Fruit fly (Drosophila melanogaster) whole organism, prepupa: ENCODE measurements around the gene CG16986.
A peak's percentile ranks its signal among the peaks of the same experiment; 100 is the strongest.

Source experiments
- Blimp-1 ChIP-seq: fragments of 200-800 bp; sonication (Bioruptor generic); optimal IDR thresholded peaks from 3 replicates; lab custom pipeline; 2017; ENCODE audit warnings: missing biosample characterization, missing genetic modification characterization, mild to moderate bottlenecking, moderate library complexity, missing genetic modification reagents
- CG10669 ChIP-seq: fragments of 200-800 bp; sonication (Bioruptor generic); optimal IDR thresholded peaks from 3 replicates; lab custom pipeline; 2018; ENCODE audit warnings: missing biosample characterization, mild to moderate bottlenecking, missing genetic modification characterization, moderate library complexity
- CG11762 ChIP-seq: fragments of 200-800 bp; sonication (Bioruptor generic); optimal IDR thresholded peaks from 3 replicates; lab custom pipeline; 2016; ENCODE audit warnings: missing biosample characterization, missing genetic modification characterization; ENCODE audit not compliant: insufficient read depth
- CG11902 ChIP-seq: fragments of 200-800 bp; sonication (Bioruptor generic); optimal IDR thresholded peaks from 3 replicates; lab custom pipeline; 2016; ENCODE audit warnings: missing biosample characterization, missing genetic modification characterization
- CG3032 ChIP-seq: fragments of 200-800 bp; optimal IDR thresholded peaks from 2 replicates; lab custom pipeline; 2019; ENCODE audit warnings: missing biosample characterization, mild to moderate bottlenecking, missing genetic modification characterization, moderate library complexity
- CG31627 ChIP-seq: fragments of 200-800 bp; sonication (Bioruptor generic); optimal IDR thresholded peaks from 3 replicates; lab custom pipeline; 2016; ENCODE audit warnings: missing biosample characterization, missing genetic modification characterization
- CG32006 ChIP-seq: fragments of 200-800 bp; sonication (Bioruptor generic); optimal IDR thresholded peaks from 3 replicates; lab custom pipeline; 2017; ENCODE audit warnings: missing biosample characterization, mild to moderate bottlenecking, missing genetic modification characterization
- CG34406 ChIP-seq: fragments of 200-800 bp; sonication (Bioruptor generic); optimal IDR thresholded peaks from 3 replicates; lab custom pipeline; 2016; ENCODE audit warnings: missing biosample characterization, missing genetic modification characterization
- CG3919 ChIP-seq: fragments of 200-800 bp; sonication (Bioruptor generic); optimal IDR thresholded peaks from 3 replicates; lab custom pipeline; 2016; ENCODE audit warnings: missing biosample characterization, missing genetic modification characterization
- CG4318 ChIP-seq: fragments of 200-800 bp; sonication (Bioruptor generic); optimal IDR thresholded peaks from 3 replicates; lab custom pipeline; 2017; ENCODE audit warnings: missing biosample characterization, mild to moderate bottlenecking, missing genetic modification characterization
- CG6163 ChIP-seq: fragments of 200-800 bp; sonication (Bioruptor generic); IDR thresholded peaks from 3 replicates; pipeline ENCODE4 v1.3.6; 2022; ENCODE audit warnings: missing biosample characterization, missing genetic modification characterization
- CG6792 ChIP-seq: fragments of 200-800 bp; sonication (Bioruptor generic); optimal IDR thresholded peaks from 3 replicates; lab custom pipeline; 2016; ENCODE audit warnings: missing biosample characterization, missing genetic modification characterization
- CG6808 ChIP-seq: fragments of 200-800 bp; sonication (Bioruptor generic); optimal IDR thresholded peaks from 3 replicates; lab custom pipeline; 2017; ENCODE audit warnings: missing biosample characterization, missing genetic modification characterization, mild to moderate bottlenecking, moderate library complexity, missing genetic modification reagents
- CG6854 ChIP-seq: fragments of 200-800 bp; sonication (Bioruptor generic); optimal IDR thresholded peaks from 2 replicates; lab custom pipeline; 2017; ENCODE audit warnings: missing biosample characterization, mild to moderate bottlenecking, missing genetic modification characterization
- CG8319 ChIP-seq: fragments of 200-800 bp; sonication (Bioruptor generic); optimal IDR thresholded peaks from 3 replicates; lab custom pipeline; 2016; ENCODE audit warnings: missing biosample characterization, missing genetic modification characterization
- Eip75B ChIP-seq: fragments of 200-800 bp; sonication (Bioruptor generic); optimal IDR thresholded peaks from 3 replicates; lab custom pipeline; 2016; ENCODE audit warnings: missing biosample characterization, missing genetic modification characterization
- Eip93F ChIP-seq: fragments of 200-800 bp; sonication (Bioruptor generic); optimal IDR thresholded peaks from 2 replicates; lab custom pipeline; 2016; ENCODE audit warnings: missing biosample characterization, mild to moderate bottlenecking, missing genetic modification characterization
- Ets96B ChIP-seq: fragments of 200-800 bp; optimal IDR thresholded peaks from 2 replicates; lab custom pipeline; 2019; ENCODE audit warnings: missing biosample characterization, mild to moderate bottlenecking, missing genetic modification characterization, moderate library complexity
- Gug ChIP-seq: fragments of 200-800 bp; sonication (Bioruptor generic); IDR thresholded peaks from 2 replicates; pipeline ENCODE4 v1.3.6; 2022; ENCODE audit warnings: missing biosample characterization, missing genetic modification characterization
- Hr38 ChIP-seq: sonication (Bioruptor generic); optimal IDR thresholded peaks from 2 replicates; lab custom pipeline; 2016; ENCODE audit warnings: missing biosample characterization, missing genetic modification characterization
- Hr39 ChIP-seq: fragments of 200-800 bp; sonication (Bioruptor generic); optimal IDR thresholded peaks from 2 replicates; lab custom pipeline; 2016; ENCODE audit warnings: missing biosample characterization, missing genetic modification characterization
- Met ChIP-seq: fragments of 200-800 bp; sonication (Bioruptor generic); optimal IDR thresholded peaks from 3 replicates; lab custom pipeline; 2016; ENCODE audit warnings: missing biosample characterization, missing genetic modification characterization
- OdsH ChIP-seq: fragments of 200-800 bp; sonication (Bioruptor generic); optimal IDR thresholded peaks from 3 replicates; lab custom pipeline; 2016; ENCODE audit warnings: missing biosample characterization, missing genetic modification characterization
- Sox102F ChIP-seq: fragments of 200-800 bp; sonication (Bioruptor generic); optimal IDR thresholded peaks from 2 replicates; lab custom pipeline; 2016; ENCODE audit warnings: missing biosample characterization, mild to moderate bottlenecking, missing genetic modification characterization
- Sox15 ChIP-seq: fragments of 200-800 bp; sonication (Bioruptor generic); optimal IDR thresholded peaks from 3 replicates; lab custom pipeline; 2016; ENCODE audit warnings: missing biosample characterization, missing genetic modification characterization
- acj6 ChIP-seq: fragments of 200-800 bp; sonication (Bioruptor generic); optimal IDR thresholded peaks from 3 replicates; lab custom pipeline; 2016; ENCODE audit warnings: missing biosample characterization, missing genetic modification characterization
- cyc ChIP-seq: fragments of 200-800 bp; sonication (Bioruptor generic); optimal IDR thresholded peaks from 3 replicates; lab custom pipeline; 2016; ENCODE audit warnings: missing biosample characterization, missing genetic modification characterization
- dac ChIP-seq: fragments of 200-800 bp; sonication (Bioruptor generic); optimal IDR thresholded peaks from 2 replicates; lab custom pipeline; 2017; ENCODE audit warnings: missing biosample characterization, mild to moderate bottlenecking, missing genetic modification characterization
- dsx ChIP-seq: fragments of 200-800 bp; optimal IDR thresholded peaks from 3 replicates; lab custom pipeline; 2019; ENCODE audit warnings: missing biosample characterization, mild to moderate bottlenecking, missing genetic modification characterization, moderate library complexity; ENCODE audit not compliant: poor library complexity, severe bottlenecking
- eg ChIP-seq: fragments of 200-800 bp; sonication (Bioruptor generic); IDR thresholded peaks from 3 replicates; pipeline ENCODE4 v1.3.6; 2022; ENCODE audit warnings: missing biosample characterization, missing genetic modification characterization
- lz ChIP-seq: fragments of 200-800 bp; sonication (Bioruptor generic); optimal IDR thresholded peaks from 3 replicates; lab custom pipeline; 2016; ENCODE audit warnings: missing biosample characterization, missing genetic modification characterization
- pdm3 ChIP-seq: fragments of 200-800 bp; sonication (Bioruptor generic); optimal IDR thresholded peaks from 3 replicates; lab custom pipeline; 2016; ENCODE audit warnings: missing biosample characterization, missing genetic modification characterization
- salr ChIP-seq, 2 experiments: fragments of 200-800 bp; sonication (Bioruptor generic); optimal IDR thresholded peaks; 3 replicates each; lab custom pipeline; 2016 to 2018; ENCODE audit warnings: missing biosample characterization in 2 of 2, missing genetic modification characterization in 2 of 2, mild to moderate bottlenecking in 1 of 2
- spab ChIP-seq: fragments of 200-800 bp; sonication (Bioruptor generic); optimal IDR thresholded peaks from 2 replicates; lab custom pipeline; 2017; ENCODE audit warnings: missing biosample characterization, mild to moderate bottlenecking, missing genetic modification characterization, missing genetic modification reagents
- ss ChIP-seq, 2 experiments: fragments of 200-800 bp; sonication (Bioruptor generic); optimal IDR thresholded peaks; 2 replicates in 1 of 2; 3 replicates in 1 of 2; lab custom pipeline; 2017 to 2018; ENCODE audit warnings: mild to moderate bottlenecking in 2 of 2, missing biosample characterization in 2 of 2, missing genetic modification characterization in 2 of 2, moderate library complexity in 1 of 2
- svp ChIP-seq: fragments of 200-800 bp; sonication (Bioruptor generic); peaks from one replicate; lab custom pipeline; 2016; ENCODE audit warnings: missing biosample characterization, missing genetic modification characterization
- topi ChIP-seq: fragments of 200-800 bp; sonication (Bioruptor generic); optimal IDR thresholded peaks from 3 replicates; lab custom pipeline; 2016; ENCODE audit warnings: missing biosample characterization, missing genetic modification characterization
- vri ChIP-seq: fragments of 200-800 bp; sonication (Bioruptor generic); optimal IDR thresholded peaks from 3 replicates; lab custom pipeline; 2016; ENCODE audit warnings: missing biosample characterization, mild to moderate bottlenecking, missing genetic modification characterization

The CG16986 gene

DNA sequence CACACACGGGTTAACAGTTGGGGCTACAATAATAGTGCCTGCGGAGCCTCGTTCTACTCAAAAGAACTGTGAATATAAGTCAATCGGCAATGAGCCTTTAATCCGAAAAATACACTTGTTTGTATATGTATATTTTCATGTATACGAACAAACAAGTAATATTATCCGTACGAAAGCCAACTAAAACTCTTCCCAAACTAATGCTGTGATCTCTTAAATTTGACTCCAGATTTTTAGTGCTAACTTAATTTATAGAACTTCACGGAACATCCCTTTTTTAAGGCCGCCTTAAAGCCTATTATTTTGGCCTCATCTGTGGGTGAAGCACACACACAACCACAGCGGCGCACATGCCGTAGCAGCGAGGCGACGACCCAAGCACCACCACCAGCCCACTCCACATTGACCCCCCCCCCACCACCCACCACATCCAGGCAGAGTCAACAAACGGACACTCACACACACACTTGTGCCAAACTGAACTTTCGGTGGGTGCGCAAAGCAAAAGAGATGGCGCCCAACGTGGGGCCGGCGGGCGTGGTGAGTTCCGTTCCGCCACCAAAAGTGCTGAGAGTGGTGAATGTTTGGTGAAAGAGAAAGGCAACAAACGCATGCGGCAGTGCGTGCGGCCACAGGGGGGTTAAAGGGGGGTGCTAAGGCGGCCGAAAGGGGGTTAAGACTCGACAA lies 15.9 kb upstream of the CG16986 start (continued):
- TF ChIP-seq CG11762: peak; percentile 72
- peak; percentile 70 for TF ChIP-seq Hr39 (GFP tag; lab: Kevin White, UChicago)
- peak; percentile 47 for TF ChIP-seq cyc
- TF ChIP-seq CG3919 (GFP tag; lab: Kevin White, UChicago): peak; percentile 78
- peak; percentile 40 for TF ChIP-seq CG31627
- TF ChIP-seq Eip75B (GFP tag; lab: Kevin White, UChicago): peak; percentile 78
- TF ChIP-seq CG3032 (tag; lab: Kevin White, UChicago): peak; percentile 88
- TF ChIP-seq Sox102F: peak; percentile 22
- peak; percentile 75 for TF ChIP-seq acj6 (GFP tag; lab: Kevin White, UChicago)
- TF ChIP-seq CG6792: peak; percentile 68
- TF ChIP-seq vri (GFP tag; lab: Kevin White, UChicago): peak; percentile 41
- peak; percentile 59 for TF ChIP-seq lz (GFP tag; lab: Kevin White, UChicago)
- TF ChIP-seq Blimp-1 (GFP tag; lab: Kevin White, UChicago): peak; percentile 21
- peak; percentile 67 for TF ChIP-seq svp
- peak; percentile 85 for TF ChIP-seq CG10669
- TF ChIP-seq CG11902: peak; percentile 22
- peak; percentile 54 for TF ChIP-seq CG34406
- TF ChIP-seq Met: peak; percentile 61
- TF ChIP-seq OdsH (GFP tag; lab: Kevin White, UChicago): peak; percentile 85
- no peak for TF ChIP-seq Hr38 (GFP tag; lab: Kevin White, UChicago)
- peak; percentile 52 to 91 for TF ChIP-seq salr (GFP tag; optimal IDR thresholded peaks at IDR 0.05; lab: Kevin White, UChicago)
- peak; percentile 83 for TF ChIP-seq CG6808
- TF ChIP-seq pdm3 (GFP tag; lab: Kevin White, UChicago): peak; percentile 85
- TF ChIP-seq ss (GFP tag; optimal IDR thresholded peaks at IDR 0.05; lab: Kevin White, UChicago): peak; percentile 68 to 80
- TF ChIP-seq Gug: peak; percentile 71
- TF ChIP-seq Ets96B: peak; percentile 85
- peak; percentile 95 for TF ChIP-seq CG32006 (GFP tag; lab: Kevin White, UChicago)
- TF ChIP-seq Sox15 (GFP tag; lab: Kevin White, UChicago): peak; percentile 52
- TF ChIP-seq spab: peak; percentile 81
- peak; percentile 69 for TF ChIP-seq dac (GFP tag; lab: Kevin White, UChicago)
- peak; percentile 69 for TF ChIP-seq dsx (GFP tag; lab: Kevin White, UChicago)
- TF ChIP-seq eg: peak; percentile 72
- TF ChIP-seq CG8319 (GFP tag; lab: Kevin White, UChicago): peak; percentile 43
- TF ChIP-seq Eip93F: no peak
- peak; percentile 66 for TF ChIP-seq CG6163 (GFP tag; lab: Robert Waterston, UW)
- peak; percentile 85 for TF ChIP-seq CG4318 (GFP tag; lab: Kevin White, UChicago)
- no peak for TF ChIP-seq CG6854 (GFP tag; lab: Kevin White, UChicago)
- TF ChIP-seq topi (GFP tag; lab: Kevin White, UChicago): peak; percentile 57
- TF ChIP-seq, all 60 proteins: peak for 56

DNA sequence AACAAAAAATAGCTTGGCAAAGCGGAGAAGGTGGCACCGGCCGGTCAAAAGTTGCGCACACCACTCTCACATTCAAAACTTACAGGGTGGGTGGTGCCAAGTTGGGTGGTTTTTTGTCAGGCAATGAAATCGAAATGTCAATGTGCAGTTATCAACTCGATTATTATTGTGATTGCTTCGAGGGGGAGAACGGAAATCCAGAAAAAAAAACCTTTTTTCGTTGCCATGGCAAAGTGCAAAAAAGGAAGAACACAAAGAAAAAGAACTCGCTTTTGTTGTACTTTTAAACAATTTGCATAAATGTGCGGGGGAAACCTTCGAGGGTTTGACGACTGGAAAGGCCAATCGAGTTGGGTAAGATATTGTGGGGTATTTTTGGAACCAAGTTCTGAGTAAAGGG lies 15.3 kb upstream of the CG16986 start:
- TF ChIP-seq Met (no peak), CG6854 (GFP tag; lab: Kevin White, UChicago) (peak; percentile 31)
- TF ChIP-seq, all 60 proteins: peak for 1
